Worm (Caenorhabditis elegans): ENCODE data around the gene B0250.18.

- no peak for TF ChIP-seq tra-4 (tag; optimal IDR thresholded peaks at IDR 0.05)
- no peak for TF ChIP-seq ceh-13 (GFP tag; optimal IDR thresholded peaks at IDR 0.05)
- no peak for TF ChIP-seq ets-7 (tag; optimal IDR thresholded peaks at IDR 0.05)
- no peak for TF ChIP-seq hmg-4 (GFP tag; optimal IDR thresholded peaks at IDR 0.05)
- no peak for TF ChIP-seq F13C5.2 (tag; optimal IDR thresholded peaks at IDR 0.05)
- TF ChIP-seq ama-1 (optimal IDR thresholded peaks at IDR 0.05) = no peak
- no peak for TF ChIP-seq aly-1 (tag; optimal IDR thresholded peaks at IDR 0.05)
- TF ChIP-seq hmbx-1 (tag; optimal IDR thresholded peaks at IDR 0.05) = no peak
- TF ChIP-seq tbx-11 (GFP tag; IDR thresholded peaks at IDR 0.05) = no peak
These were observed 35.6 kb downstream of the B0250.18 start, which contains the start of the genes fce-2 and F48F5.8 for ce11 chrV:20425183-20425400.
